Worm (Caenorhabditis elegans): ENCODE results near the gene R07G3.8.

- no peak for TF ChIP-seq dve-1 (tag; optimal IDR thresholded peaks at IDR 0.05; ENCODE audit: insufficient read depth)
- no peak for TF ChIP-seq Y48G9A.11 (GFP tag; IDR thresholded peaks at IDR 0.05)
- no peak for TF ChIP-seq fos-1 (tag; optimal IDR thresholded peaks at IDR 0.05)
- TF ChIP-seq hlh-11 (tag; optimal IDR thresholded peaks at IDR 0.05): no peak
- TF ChIP-seq pqm-1 (tag; optimal IDR thresholded peaks at IDR 0.05): no peak
- TF ChIP-seq vab-7 (GFP tag; IDR thresholded peaks at IDR 0.05): no peak
- no peak for TF ChIP-seq snpc-4 (tag; optimal IDR thresholded peaks at IDR 0.05)
- TF ChIP-seq mdl-1 (tag; optimal IDR thresholded peaks at IDR 0.05): no peak
- no peak for TF ChIP-seq dmd-9 (GFP tag; IDR thresholded peaks at IDR 0.05)
- TF ChIP-seq unc-62 (GFP tag; optimal IDR thresholded peaks at IDR 0.05 in 1 of 2): no peak
- TF ChIP-seq unc-62 (tag; optimal IDR thresholded peaks at IDR 0.05): no peak
Measured at ce11 chrII:7631677-7632210, 11.4 kb upstream of the R07G3.8 start.
